Worm (Caenorhabditis elegans): ENCODE measurements around the gene ptr-13.

DNA sequence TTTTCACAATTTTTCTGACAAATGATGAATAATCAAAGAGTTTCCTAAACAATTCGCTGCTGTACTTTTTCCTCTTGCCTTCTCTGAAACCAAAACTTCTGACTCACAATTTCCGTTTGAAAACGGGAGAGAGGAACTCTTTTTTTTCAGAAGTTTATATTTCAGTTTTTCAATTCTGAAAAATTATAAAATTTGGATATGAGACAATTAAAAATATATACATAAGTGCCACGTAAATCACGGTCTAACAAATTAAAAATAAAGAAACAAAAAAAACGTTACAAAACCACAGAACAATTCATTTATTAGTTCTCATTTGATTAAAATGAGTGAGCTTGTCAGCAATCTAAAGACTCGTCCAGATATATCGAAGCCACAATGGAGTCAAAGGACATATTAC, 23.4 kb upstream of the ptr-13 start, which contains the start of gene sfxn-1.2:
- no peak for TF ChIP-seq ahr-1 (tag; optimal IDR thresholded peaks at IDR 0.05)
- no peak for TF ChIP-seq sox-4 (tag; optimal IDR thresholded peaks at IDR 0.05)
- TF ChIP-seq ama-1 (optimal IDR thresholded peaks at IDR 0.05), result no peak
- no peak for TF ChIP-seq tbx-7 (tag; optimal IDR thresholded peaks at IDR 0.05)
- no peak for TF ChIP-seq nhr-232 (tag; optimal IDR thresholded peaks at IDR 0.05)
- TF ChIP-seq npax-4 (tag; optimal IDR thresholded peaks at IDR 0.05), result no peak
- TF ChIP-seq T23F11.4 (GFP tag; optimal IDR thresholded peaks at IDR 0.05), result no peak
- TF ChIP-seq nfya-1 (tag; optimal IDR thresholded peaks at IDR 0.05), result no peak
- no peak for TF ChIP-seq pha-4 (tag; optimal IDR thresholded peaks at IDR 0.05)
- TF ChIP-seq lin-11 (tag; optimal IDR thresholded peaks at IDR 0.05), result no peak
- no peak for TF ChIP-seq ceh-24 (tag; optimal IDR thresholded peaks at IDR 0.05)

Data from whole organism, late embryonic.